Worm (Caenorhabditis elegans) whole organism, midembryonic: ENCODE data around the gene grk-2.
A peak's percentile ranks its signal among the peaks of the same experiment; 100 is the strongest.

ENCODE experiments used
- T22C8.4 ChIP-seq: fragments of 200-800 bp; sonication (Bioruptor generic); IDR thresholded peaks from 2 replicates; pipeline ENCODE4 v1.3.6; 2022; ENCODE audit warnings: missing genetic modification characterization, missing compliant biosample characterization
- flt-1 ChIP-seq: fragments of 200-800 bp; sonication (Bioruptor generic); IDR thresholded peaks from 2 replicates; pipeline ENCODE4 v1.3.6; 2022; ENCODE audit warnings: missing genetic modification characterization, missing compliant biosample characterization
- klf-2 ChIP-seq: fragments of 200-800 bp; sonication (Bioruptor generic); conservative IDR thresholded peaks from 2 replicates; pipeline ENCODE4 v1.3.6; 2022; ENCODE audit warnings: missing genetic modification reagents, missing genetic modification characterization, missing compliant biosample characterization
- med-1 ChIP-seq: sonication (generic microtip); optimal IDR thresholded peaks from 2 replicates; lab custom pipeline; 2017; ENCODE audit warnings: missing genetic modification characterization, mild to moderate bottlenecking, missing compliant biosample characterization, antibody characterized with exemption, missing genetic modification reagents; ENCODE audit not compliant: insufficient read depth
- ref-1 ChIP-seq: fragments of 200-800 bp; sonication (Bioruptor generic); conservative IDR thresholded peaks from 2 replicates; pipeline ENCODE4 v1.3.6; 2022; ENCODE audit warnings: missing genetic modification reagents, missing genetic modification characterization, missing compliant biosample characterization
- tab-1 ChIP-seq: fragments of 200-800 bp; sonication (Bioruptor generic); IDR thresholded peaks from 2 replicates; pipeline ENCODE4 v1.3.6; 2022; ENCODE audit warnings: missing genetic modification characterization, missing compliant biosample characterization
- ztf-23 ChIP-seq: fragments of 200-800 bp; sonication (Bioruptor generic); IDR thresholded peaks from 2 replicates; pipeline ENCODE4 v1.3.6; 2022; ENCODE audit warnings: missing genetic modification reagents, missing genetic modification characterization, missing compliant biosample characterization
- ztf-29 ChIP-seq: fragments of 200-800 bp; sonication (Bioruptor generic); IDR thresholded peaks from 2 replicates; pipeline ENCODE4 v1.3.6; 2022; ENCODE audit warnings: missing genetic modification reagents, missing genetic modification characterization, missing compliant biosample characterization

DNA sequence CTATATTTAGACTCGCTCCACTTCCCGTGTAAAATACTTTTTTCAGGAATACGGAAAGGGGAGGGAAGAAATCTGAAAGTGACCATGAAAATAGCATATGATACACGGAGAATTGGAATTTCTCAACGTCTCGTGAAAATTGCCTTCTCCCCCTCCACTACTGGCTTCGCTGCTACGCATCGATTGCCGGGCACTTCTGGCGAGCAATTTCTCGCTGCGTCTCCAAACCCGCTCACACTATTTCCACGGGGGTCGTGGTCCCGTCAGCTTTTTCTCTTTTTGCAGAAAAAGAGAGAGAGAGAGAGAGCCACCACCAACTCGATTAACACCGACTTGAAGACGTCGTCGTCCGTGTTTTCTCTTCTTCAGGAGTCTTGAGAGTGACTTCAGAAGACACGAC lies 4.9 kb upstream of the grk-2 start:
- TF ChIP-seq ztf-23 (GFP tag; lab: Robert Waterston, UW) (no peak), ztf-29 (no peak), T22C8.4 (0 out of 2 replicates have a peak, but pooled peaks have one; percentile 11), flt-1 (GFP tag; lab: Robert Waterston, UW) (no peak), ref-1 (no peak), med-1 (GFP tag; lab: Kevin White, UChicago) (no peak), klf-2 (no peak), tab-1 (no peak)
